Worm (Caenorhabditis elegans) whole organism, L1 larva: ENCODE data around the gene C29F4.3.

Source experiments
- C04F5.9 ChIP-seq: sonication (generic microtip); optimal IDR thresholded peaks from 2 replicates; lab custom pipeline; 2016; ENCODE audit warnings: missing genetic modification characterization, missing compliant biosample characterization
- alr-1 ChIP-seq: fragments of 200-800 bp; sonication (Bioruptor generic); optimal IDR thresholded peaks from 2 replicates; lab custom pipeline; 2018; ENCODE audit warnings: borderline replicate concordance, mild to moderate bottlenecking, missing genetic modification characterization, missing compliant biosample characterization
- ama-1 ChIP-seq: fragments of 150-350 bp; optimal IDR thresholded peaks from 2 replicates; lab custom pipeline; 2014
- blmp-1 ChIP-seq: fragments of 150-350 bp; optimal IDR thresholded peaks from 2 replicates; lab custom pipeline; 2014; ENCODE audit warnings: missing biosample characterization, missing genetic modification characterization
- ceh-82 ChIP-seq, 3 experiments: fragments of 150-350 bp in 1 of 3; sonication (generic microtip) in 2 of 3; optimal IDR thresholded peaks; 2 replicates each; lab custom pipeline; 2014 to 2017; ENCODE audit warnings: missing biosample characterization in 3 of 3, missing genetic modification characterization in 3 of 3
- ceh-88 ChIP-seq: fragments of 200-800 bp; sonication (Bioruptor generic); IDR thresholded peaks from 2 replicates; pipeline ENCODE4 v1.3.6; 2022; ENCODE audit warnings: missing genetic modification characterization, missing compliant biosample characterization
- dpl-1 ChIP-seq, 3 experiments: fragments of 150-350 bp in 2 of 3; sonication (generic microtip) in 1 of 3; optimal IDR thresholded peaks; 2 replicates each; lab custom pipeline; 2014 to 2017; ENCODE audit warnings: missing biosample characterization in 3 of 3, missing genetic modification characterization in 3 of 3, missing genetic modification reagents in 3 of 3
- dsc-1 ChIP-seq: sonication (generic microtip); optimal IDR thresholded peaks from 2 replicates; lab custom pipeline; 2016; ENCODE audit warnings: mild to moderate bottlenecking, missing genetic modification characterization, missing compliant biosample characterization
- efl-1 ChIP-seq, 4 experiments: fragments of 150-350 bp; optimal IDR thresholded peaks in 3 of 4; peaks in 1 of 4; 1 replicate in 1 of 4; 2 replicates in 3 of 4; lab custom pipeline; 2014; ENCODE audit warnings: missing biosample characterization in 2 of 4, missing genetic modification characterization in 2 of 4, missing genetic modification reagents in 2 of 4
- efl-3 ChIP-seq: fragments of 200-800 bp; sonication (Bioruptor generic); optimal IDR thresholded peaks from 2 replicates; lab custom pipeline; 2018; ENCODE audit warnings: mild to moderate bottlenecking, missing genetic modification characterization, missing compliant biosample characterization
- elt-3 ChIP-seq, 6 experiments: fragments of 150-350 bp in 1 of 6; sonication (generic microtip); optimal IDR thresholded peaks; 2 replicates each; lab custom pipeline; 2017 to 2018; ENCODE audit warnings: missing biosample characterization in 6 of 6, missing genetic modification characterization in 6 of 6, inconsistent platforms in 1 of 6
- fkh-10 ChIP-seq: sonication (generic microtip); optimal IDR thresholded peaks from 2 replicates; lab custom pipeline; 2017; ENCODE audit warnings: missing biosample characterization, missing genetic modification reagents, missing genetic modification characterization
- fkh-8 ChIP-seq: sonication (generic microtip); optimal IDR thresholded peaks from 2 replicates; lab custom pipeline; 2016; ENCODE audit warnings: mild to moderate bottlenecking, missing genetic modification characterization, missing compliant biosample characterization
- fos-1 ChIP-seq: fragments of 150-350 bp; optimal IDR thresholded peaks from 2 replicates; lab custom pipeline; 2014; ENCODE audit warnings: missing biosample characterization, missing genetic modification characterization
- grh-1 ChIP-seq: fragments of 200-800 bp; sonication (Bioruptor generic); IDR thresholded peaks from 2 replicates; pipeline ENCODE4 v1.3.6; 2022; ENCODE audit warnings: missing genetic modification reagents, missing genetic modification characterization, missing compliant biosample characterization
- hpl-2 ChIP-seq: fragments of 150-350 bp; optimal IDR thresholded peaks from 2 replicates; lab custom pipeline; 2014; ENCODE audit warnings: missing biosample characterization, missing genetic modification reagents, missing genetic modification characterization
- lin-35 ChIP-seq, 2 experiments: fragments of 150-350 bp; optimal IDR thresholded peaks; 2 replicates each; lab custom pipeline; 2014; ENCODE audit warnings: missing biosample characterization in 2 of 2, missing genetic modification characterization in 2 of 2, missing genetic modification reagents in 2 of 2
- lin-39 ChIP-seq: fragments of 150-350 bp; optimal IDR thresholded peaks from 2 replicates; lab custom pipeline; 2014; ENCODE audit warnings: missing biosample characterization, missing genetic modification reagents, missing genetic modification characterization
- lsy-2 ChIP-seq, 2 experiments: fragments of 150-350 bp; optimal IDR thresholded peaks; 2 replicates each; lab custom pipeline; 2014; ENCODE audit warnings: missing biosample characterization in 2 of 2, missing genetic modification characterization in 2 of 2
- mdl-1 ChIP-seq, 2 experiments: fragments of 150-350 bp; optimal IDR thresholded peaks; 2 replicates each; lab custom pipeline; 2014 to 2017; ENCODE audit warnings: missing biosample characterization in 2 of 2, missing genetic modification characterization in 2 of 2, inconsistent platforms in 1 of 2
- nhr-12 ChIP-seq: sonication (generic microtip); optimal IDR thresholded peaks from 2 replicates; lab custom pipeline; 2017; ENCODE audit warnings: missing biosample characterization, missing genetic modification characterization
- nhr-19 ChIP-seq: fragments of 200-800 bp; sonication (Bioruptor generic); conservative IDR thresholded peaks from 2 replicates; pipeline ENCODE4 v1.3.6; 2022; ENCODE audit warnings: missing genetic modification characterization, missing compliant biosample characterization
- nhr-28 ChIP-seq: fragments of 150-350 bp; optimal IDR thresholded peaks from 2 replicates; lab custom pipeline; 2014; ENCODE audit warnings: missing biosample characterization, missing genetic modification characterization
- nhr-71 ChIP-seq: sonication (generic microtip); optimal IDR thresholded peaks from 2 replicates; lab custom pipeline; 2016; ENCODE audit warnings: mild to moderate bottlenecking, missing genetic modification characterization, moderate library complexity, missing compliant biosample characterization
- nhr-77 ChIP-seq: fragments of 150-350 bp; optimal IDR thresholded peaks from 2 replicates; lab custom pipeline; 2014; ENCODE audit warnings: missing biosample characterization, missing genetic modification characterization
- nhr-84 ChIP-seq: sonication (generic microtip); optimal IDR thresholded peaks from 2 replicates; lab custom pipeline; 2017; ENCODE audit warnings: missing biosample characterization, missing genetic modification characterization
- nhr-85 ChIP-seq: sonication (generic microtip); peaks from one replicate; lab custom pipeline; 2016; ENCODE audit warnings: missing genetic modification characterization, inconsistent platforms, missing compliant biosample characterization
- pag-3 ChIP-seq: sonication (generic microtip); optimal IDR thresholded peaks from 2 replicates; lab custom pipeline; 2017; ENCODE audit warnings: missing genetic modification characterization, mild to moderate bottlenecking, missing compliant biosample characterization, antibody characterized with exemption, borderline replicate concordance; ENCODE audit not compliant: insufficient read depth
- pax-3 ChIP-seq: fragments of 200-800 bp; sonication (Bioruptor generic); optimal IDR thresholded peaks from 2 replicates; lab custom pipeline; 2018; ENCODE audit warnings: mild to moderate bottlenecking, missing genetic modification characterization, moderate library complexity, missing compliant biosample characterization
- pqm-1 ChIP-seq: sonication (generic microtip); optimal IDR thresholded peaks from 3 replicates; lab custom pipeline; 2017; ENCODE audit warnings: missing biosample characterization, missing genetic modification characterization
- rnt-1 ChIP-seq: sonication (generic microtip); optimal IDR thresholded peaks from 2 replicates; lab custom pipeline; 2016; ENCODE audit warnings: mild to moderate bottlenecking, missing genetic modification characterization, moderate library complexity, missing compliant biosample characterization
- skn-1 ChIP-seq: fragments of 150-350 bp; optimal IDR thresholded peaks from 2 replicates; lab custom pipeline; 2014; ENCODE audit warnings: missing biosample characterization, missing genetic modification characterization
- sup-37 ChIP-seq: fragments of 200-800 bp; sonication (Bioruptor generic); optimal IDR thresholded peaks from 2 replicates; lab custom pipeline; 2018; ENCODE audit warnings: mild to moderate bottlenecking, missing genetic modification characterization, missing compliant biosample characterization
- swsn-7 ChIP-seq: sonication (generic microtip); optimal IDR thresholded peaks from 2 replicates; lab custom pipeline; 2016; ENCODE audit warnings: missing genetic modification characterization, missing compliant biosample characterization
- tbx-2 ChIP-seq: sonication (generic microtip); optimal IDR thresholded peaks from 2 replicates; lab custom pipeline; 2016; ENCODE audit warnings: missing genetic modification characterization, missing compliant biosample characterization
- zag-1 ChIP-seq: fragments of 150-350 bp; optimal IDR thresholded peaks from 2 replicates; lab custom pipeline; 2014; ENCODE audit warnings: missing biosample characterization, missing genetic modification characterization
- zip-4 ChIP-seq: fragments of 200-800 bp; sonication (Bioruptor generic); optimal IDR thresholded peaks from 2 replicates; lab custom pipeline; 2018; ENCODE audit warnings: mild to moderate bottlenecking, missing genetic modification characterization, moderate library complexity, missing compliant biosample characterization
- ztf-4 ChIP-seq: fragments of 150-350 bp; optimal IDR thresholded peaks from 2 replicates; lab custom pipeline; 2014; ENCODE audit warnings: missing biosample characterization, missing genetic modification characterization

C29F4.3 gene

ce11 chrIV:11179123-11179740, 44.5 kb downstream of the C29F4.3 start, which contains the start of gene cpt-2 (continued):
- TF ChIP-seq ceh-82 (tag; optimal IDR thresholded peaks at IDR 0.05; lab: Kevin White, UChicago) (peak; percentile 77 to 93 (median 89)), ama-1 (lab: Kevin White, UChicago) (peak; percentile 37), zag-1 (tag; lab: Kevin White, UChicago) (peak; percentile 80), nhr-85 (tag; lab: Kevin White, UChicago) (peak; percentile 88), lin-39 (peak; percentile 86), sup-37 (GFP tag; lab: Kevin White, UChicago) (peak; percentile 46), skn-1 (tag; lab: Kevin White, UChicago) (peak; percentile 76), blmp-1 (tag; lab: Kevin White, UChicago) (peak; percentile 56), hpl-2 (GFP tag; lab: Kevin White, UChicago) (peak; percentile 66), efl-1 (optimal IDR thresholded peaks at IDR 0.05; lab: Kevin White, UChicago) (peak; percentile 81 to 86), efl-1 (GFP tag; optimal IDR thresholded peaks at IDR 0.05 in 1 of 2; lab: Kevin White, UChicago) (peak; percentile 80 to 98), rnt-1 (peak; percentile 93), lin-35 (GFP tag; optimal IDR thresholded peaks at IDR 0.05; lab: Kevin White, UChicago) (peak; percentile 83 to 90), C04F5.9 (tag; lab: Kevin White, UChicago) (peak; percentile 58), fkh-8 (tag; lab: Kevin White, UChicago) (peak; percentile 79), elt-3 (tag; optimal IDR thresholded peaks at IDR 0.05; lab: Kevin White, UChicago) (peak in 3 of 6 experiments; percentile 7 to 82 (median 79)), grh-1 (peak; percentile 89), nhr-19 (GFP tag; lab: Robert Waterston, UW) (peak; percentile 95), zip-4 (peak; percentile 49), dsc-1 (tag; lab: Kevin White, UChicago) (peak; percentile 91), lsy-2 (tag; optimal IDR thresholded peaks at IDR 0.05; lab: Kevin White, UChicago) (peak; percentile 90 to 93)

- TF ChIP-seq nhr-77 (tag; lab: Kevin White, UChicago) (no peak), ztf-4 (tag; lab: Kevin White, UChicago) (no peak), nhr-12 (tag; lab: Kevin White, UChicago) (no peak), pax-3 (tag; lab: Kevin White, UChicago) (no peak), ama-1 (lab: Kevin White, UChicago) (no peak), lin-35 (GFP tag; optimal IDR thresholded peaks at IDR 0.05; lab: Kevin White, UChicago) (no peak), efl-3 (no peak), skn-1 (tag; lab: Kevin White, UChicago) (no peak), nhr-84 (tag; lab: Kevin White, UChicago) (no peak), alr-1 (no peak), ceh-88 (GFP tag; lab: Robert Waterston, UW) (no peak), pag-3 (tag; lab: Kevin White, UChicago) (no peak), tbx-2 (tag; lab: Kevin White, UChicago) (no peak), nhr-71 (tag; lab: Kevin White, UChicago) (no peak), dpl-1 (GFP tag; optimal IDR thresholded peaks at IDR 0.05; lab: Kevin White, UChicago) (no peak), lsy-2 (tag; optimal IDR thresholded peaks at IDR 0.05; lab: Kevin White, UChicago) (no peak), fkh-10 (no peak), pqm-1 (tag; lab: Kevin White, UChicago) (no peak), mdl-1 (tag; optimal IDR thresholded peaks at IDR 0.05; lab: Kevin White, UChicago) (no peak)
- TF ChIP-seq, all 84 proteins: peak for 0
These were observed 45.3 kb downstream of the C29F4.3 start, which contains the start of gene C08F8.9 for ce11 chrIV:11178495-11178894. TSS of gene C08F8.9 (minus strand) at chrIV:11178595.

DNA sequence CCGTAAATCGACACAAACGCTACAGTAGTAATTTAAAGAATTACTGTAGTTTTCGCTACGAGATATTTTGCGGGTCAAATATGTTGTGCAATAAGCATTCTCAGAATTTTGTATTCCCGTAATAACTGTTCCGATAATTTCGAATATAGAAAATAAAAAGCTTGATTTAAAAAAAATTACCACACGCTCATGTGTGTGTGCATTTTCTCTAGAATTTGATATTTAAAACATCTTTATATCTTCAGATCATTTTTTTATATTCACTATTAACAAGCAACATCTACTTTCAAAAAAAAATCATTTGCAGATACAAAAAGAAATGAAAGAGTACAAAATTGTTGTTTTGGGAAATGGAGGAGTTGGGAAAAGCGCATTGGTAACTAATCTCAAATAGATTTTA, 46.8 kb downstream of the C29F4.3 start, which contains the start of gene rap-3:
rap-3 (plus strand) TSS at position 301 of the 400 bp plus-strand sequence.
- TF ChIP-seq swsn-7 (tag; lab: Kevin White, UChicago) (no peak), nhr-28 (tag; lab: Kevin White, UChicago) (no peak), fos-1 (tag; lab: Kevin White, UChicago) (no peak), nhr-12 (tag; lab: Kevin White, UChicago) (no peak), rnt-1 (no peak), grh-1 (no peak), ztf-4 (tag; lab: Kevin White, UChicago) (no peak)
